Worm (Caenorhabditis elegans) whole organism, L1 larva: ENCODE results near the gene R08C7.11.

Source experiments
- C16A3.4 ChIP-seq: fragments of 150-350 bp; optimal IDR thresholded peaks from 2 replicates; lab custom pipeline; 2014; ENCODE audit warnings: missing biosample characterization, missing genetic modification characterization
- aly-2 ChIP-seq: fragments of 150-350 bp; optimal IDR thresholded peaks from 2 replicates; lab custom pipeline; 2014; ENCODE audit warnings: missing biosample characterization, missing genetic modification characterization
- ama-1 ChIP-seq: fragments of 150-350 bp; optimal IDR thresholded peaks from 2 replicates; lab custom pipeline; 2014
- ceh-82 ChIP-seq, 3 experiments: fragments of 150-350 bp in 1 of 3; sonication (generic microtip) in 2 of 3; optimal IDR thresholded peaks; 2 replicates each; lab custom pipeline; 2014 to 2017; ENCODE audit warnings: missing biosample characterization in 3 of 3, missing genetic modification characterization in 3 of 3
- efl-1 ChIP-seq, 4 experiments: fragments of 150-350 bp; optimal IDR thresholded peaks in 3 of 4; peaks in 1 of 4; 1 replicate in 1 of 4; 2 replicates in 3 of 4; lab custom pipeline; 2014; ENCODE audit warnings: missing biosample characterization in 2 of 4, missing genetic modification characterization in 2 of 4, missing genetic modification reagents in 2 of 4
- egl-13 ChIP-seq: sonication (generic microtip); optimal IDR thresholded peaks from 2 replicates; lab custom pipeline; 2016; ENCODE audit warnings: missing genotype, missing genetic modification reagents, missing genetic modification characterization, missing compliant biosample characterization
- egl-27 ChIP-seq, 2 experiments: fragments of 150-350 bp in 1 of 2; sonication (generic microtip); optimal IDR thresholded peaks; 3 replicates each; lab custom pipeline; 2017 to 2018; ENCODE audit warnings: missing biosample characterization in 2 of 2, missing genetic modification characterization in 2 of 2, missing genetic modification reagents in 2 of 2
- lin-15B ChIP-seq: fragments of 150-350 bp; sonication (generic microtip); optimal IDR thresholded peaks from 3 replicates; lab custom pipeline; 2014; ENCODE audit warnings: missing biosample characterization, missing genetic modification characterization
- nhr-11 ChIP-seq: fragments of 150-350 bp; optimal IDR thresholded peaks from 2 replicates; lab custom pipeline; 2014; ENCODE audit warnings: missing biosample characterization, missing genetic modification characterization
- nhr-237 ChIP-seq: fragments of 150-350 bp; optimal IDR thresholded peaks from 2 replicates; lab custom pipeline; 2014; ENCODE audit warnings: missing biosample characterization, missing genetic modification characterization
- nhr-77 ChIP-seq: fragments of 150-350 bp; optimal IDR thresholded peaks from 2 replicates; lab custom pipeline; 2014; ENCODE audit warnings: missing biosample characterization, missing genetic modification characterization
- rnt-1 ChIP-seq: sonication (generic microtip); optimal IDR thresholded peaks from 2 replicates; lab custom pipeline; 2016; ENCODE audit warnings: mild to moderate bottlenecking, missing genetic modification characterization, moderate library complexity, missing compliant biosample characterization
- sptf-1 ChIP-seq: fragments of 150-350 bp; optimal IDR thresholded peaks from 2 replicates; lab custom pipeline; 2014; ENCODE audit warnings: missing biosample characterization, missing genetic modification characterization
- unc-62 ChIP-seq: fragments of 150-350 bp; optimal IDR thresholded peaks from 2 replicates; lab custom pipeline; 2014; ENCODE audit warnings: missing biosample characterization, missing genetic modification reagents, missing genetic modification characterization

- no peak for TF ChIP-seq rnt-1
- TF ChIP-seq nhr-77 (tag; lab: Kevin White, UChicago): no peak
- TF ChIP-seq ama-1 (lab: Kevin White, UChicago): no peak
- TF ChIP-seq lin-15B (tag; lab: Kevin White, UChicago): no peak
- TF ChIP-seq ceh-82 (tag; optimal IDR thresholded peaks at IDR 0.05; lab: Kevin White, UChicago): no peak
- TF ChIP-seq egl-27 (tag; optimal IDR thresholded peaks at IDR 0.05; lab: Kevin White, UChicago): no peak
- TF ChIP-seq efl-1 (optimal IDR thresholded peaks at IDR 0.05; lab: Kevin White, UChicago): no peak
- TF ChIP-seq efl-1 (GFP tag; optimal IDR thresholded peaks at IDR 0.05 in 1 of 2; lab: Kevin White, UChicago): no peak
- TF ChIP-seq egl-13 (tag; lab: Kevin White, UChicago): no peak
- TF ChIP-seq unc-62 (GFP tag; lab: Kevin White, UChicago): no peak
- TF ChIP-seq nhr-237 (tag; lab: Kevin White, UChicago): no peak
- TF ChIP-seq C16A3.4 (tag; lab: Kevin White, UChicago): no peak
- no peak for TF ChIP-seq sptf-1 (tag; lab: Kevin White, UChicago)
- TF ChIP-seq aly-2 (tag; lab: Kevin White, UChicago): no peak
- TF ChIP-seq nhr-11 (tag; lab: Kevin White, UChicago): no peak
These were observed 32.7 kb downstream of the R08C7.11 start, which contains the start of gene clec-175 for ce11 chrIV:4422029-4422428.
